Worm (Caenorhabditis elegans) whole organism, young adult: ENCODE data around the gene Y94H6A.3.

ENCODE experiments used
- C06A6.2 ChIP-seq: fragments of 200-800 bp; sonication (Bioruptor generic); conservative IDR thresholded peaks from 2 replicates; pipeline ENCODE4 v1.3.6; 2022; ENCODE audit warnings: missing genetic modification characterization, missing compliant biosample characterization
- C17E4.6 ChIP-seq: fragments of 200-800 bp; sonication (Bioruptor generic); IDR thresholded peaks from 2 replicates; pipeline ENCODE4 v1.3.6; 2022; ENCODE audit warnings: missing genetic modification reagents, missing genetic modification characterization, missing compliant biosample characterization
- D2030.7 ChIP-seq: fragments of 200-800 bp; sonication (Bioruptor generic); IDR thresholded peaks from 2 replicates; pipeline ENCODE4 v1.3.6; 2022; ENCODE audit warnings: missing genetic modification reagents, missing genetic modification characterization, missing compliant biosample characterization
- F10E7.11 ChIP-seq: sonication (generic microtip); optimal IDR thresholded peaks from 2 replicates; lab custom pipeline; 2017; ENCODE audit warnings: mild to moderate bottlenecking, missing genetic modification characterization, moderate library complexity, missing compliant biosample characterization
- F49E8.2 ChIP-seq: sonication (generic microtip); optimal IDR thresholded peaks from 3 replicates; lab custom pipeline; 2017; ENCODE audit warnings: missing genetic modification characterization, mild to moderate bottlenecking, missing compliant biosample characterization, antibody characterized with exemption, moderate library complexity; ENCODE audit not compliant: insufficient read depth
- F52B5.7 ChIP-seq: sonication (generic microtip); optimal IDR thresholded peaks from 2 replicates; lab custom pipeline; 2016; ENCODE audit warnings: mild to moderate bottlenecking, missing genetic modification characterization, missing compliant biosample characterization
- F57C9.4 ChIP-seq: sonication (generic microtip); optimal IDR thresholded peaks from 2 replicates; lab custom pipeline; 2017; ENCODE audit warnings: mild to moderate bottlenecking, missing genetic modification characterization, missing compliant biosample characterization
- Y67H2A.10 ChIP-seq: fragments of 200-800 bp; sonication (Bioruptor generic); conservative IDR thresholded peaks from 2 replicates; pipeline ENCODE4 v1.3.6; 2022; ENCODE audit warnings: missing genetic modification reagents, missing genetic modification characterization, missing compliant biosample characterization
- Y79H2A.3 ChIP-seq: fragments of 200-800 bp; sonication (Bioruptor generic); conservative IDR thresholded peaks from 2 replicates; pipeline ENCODE4 v1.3.6; 2022; ENCODE audit warnings: missing genetic modification reagents, missing genetic modification characterization, missing compliant biosample characterization
- Y95B8A.8 ChIP-seq: fragments of 200-800 bp; sonication (Bioruptor generic); IDR thresholded peaks from 2 replicates; pipeline ENCODE4 v1.3.6; 2022; ENCODE audit warnings: missing genetic modification reagents, missing genetic modification characterization, missing compliant biosample characterization
- akir-1 ChIP-seq: fragments of 200-800 bp; sonication (Bioruptor generic); optimal IDR thresholded peaks from 2 replicates; lab custom pipeline; 2018; ENCODE audit warnings: mild to moderate bottlenecking, missing genetic modification characterization, moderate library complexity, missing compliant biosample characterization
- athp-1 ChIP-seq: sonication (generic microtip); optimal IDR thresholded peaks from 2 replicates; lab custom pipeline; 2017; ENCODE audit warnings: mild to moderate bottlenecking, missing genetic modification characterization, missing compliant biosample characterization
- attf-5 ChIP-seq: fragments of 200-800 bp; sonication (Bioruptor generic); optimal IDR thresholded peaks from 2 replicates; lab custom pipeline; 2018; ENCODE audit warnings: mild to moderate bottlenecking, missing genetic modification characterization, missing compliant biosample characterization
- attf-6 ChIP-seq: fragments of 200-800 bp; sonication (Bioruptor generic); IDR thresholded peaks from 2 replicates; pipeline ENCODE4 v1.3.6; 2022; ENCODE audit warnings: missing genetic modification reagents, missing genetic modification characterization, missing compliant biosample characterization
- cebp-1 ChIP-seq, 2 experiments: fragments of 200-800 bp in 1 of 2; sonication (Bioruptor generic) in 1 of 2; sonication (generic microtip) in 1 of 2; IDR thresholded peaks in 1 of 2; optimal IDR thresholded peaks in 1 of 2; 2 replicates each; pipeline versions ENCODE4 v1.3.6 to Lab custom; 2017 to 2022; ENCODE audit warnings: missing compliant biosample characterization in 2 of 2, missing genetic modification characterization in 2 of 2, mild to moderate bottlenecking in 1 of 2, missing genetic modification reagents in 1 of 2, moderate library complexity in 1 of 2
- cebp-2 ChIP-seq: fragments of 200-800 bp; sonication (Bioruptor generic); IDR thresholded peaks from 2 replicates; pipeline ENCODE4 v1.3.6; 2022; ENCODE audit warnings: missing genetic modification characterization, missing compliant biosample characterization
- ceh-27 ChIP-seq: fragments of 200-800 bp; sonication (Bioruptor generic); optimal IDR thresholded peaks from 2 replicates; lab custom pipeline; 2018; ENCODE audit warnings: mild to moderate bottlenecking, missing genetic modification characterization, moderate library complexity, missing compliant biosample characterization
- ceh-58 ChIP-seq: fragments of 200-800 bp; sonication (Bioruptor generic); IDR thresholded peaks from 2 replicates; pipeline ENCODE4 v1.3.6; 2022; ENCODE audit warnings: missing genetic modification characterization, missing compliant biosample characterization
- ceh-91 ChIP-seq: fragments of 200-800 bp; sonication (Bioruptor generic); IDR thresholded peaks from 2 replicates; pipeline ENCODE4 v1.3.6; 2022; ENCODE audit warnings: missing genetic modification reagents, missing genetic modification characterization, missing compliant biosample characterization
- die-1 ChIP-seq: sonication (generic microtip); optimal IDR thresholded peaks from 2 replicates; lab custom pipeline; 2016; ENCODE audit warnings: missing genotype, mild to moderate bottlenecking, missing genetic modification characterization, missing compliant biosample characterization
- dox-1 ChIP-seq: fragments of 200-800 bp; sonication (Bioruptor generic); IDR thresholded peaks from 2 replicates; pipeline ENCODE4 v1.3.6; 2022; ENCODE audit warnings: missing genetic modification reagents, missing genetic modification characterization, missing compliant biosample characterization
- efl-1 ChIP-seq: fragments of 150-350 bp; optimal IDR thresholded peaks from 2 replicates; lab custom pipeline; 2014; ENCODE audit warnings: missing biosample characterization, missing genetic modification reagents, missing genetic modification characterization
- egl-44 ChIP-seq: fragments of 200-800 bp; sonication (Bioruptor generic); IDR thresholded peaks from 2 replicates; pipeline ENCODE4 v1.3.6; 2022; ENCODE audit warnings: missing genetic modification reagents, missing genetic modification characterization, missing compliant biosample characterization
- ets-4 ChIP-seq: fragments of 200-800 bp; sonication (Bioruptor generic); optimal IDR thresholded peaks from 2 replicates; lab custom pipeline; 2018; ENCODE audit warnings: mild to moderate bottlenecking, missing genetic modification characterization, missing compliant biosample characterization
- fkh-3 ChIP-seq: sonication (generic microtip); optimal IDR thresholded peaks from 2 replicates; lab custom pipeline; 2016; ENCODE audit warnings: mild to moderate bottlenecking, missing genetic modification characterization, missing compliant biosample characterization
- gei-17 ChIP-seq: fragments of 200-800 bp; sonication (Bioruptor generic); optimal IDR thresholded peaks from 2 replicates; lab custom pipeline; 2018; ENCODE audit warnings: mild to moderate bottlenecking, missing genetic modification characterization, missing compliant biosample characterization
- him-1 ChIP-seq: sonication (generic microtip); optimal IDR thresholded peaks from 2 replicates; lab custom pipeline; 2016; ENCODE audit warnings: missing genotype, missing genetic modification reagents, missing genetic modification characterization, missing compliant biosample characterization
- lin-26 ChIP-seq: fragments of 200-800 bp; sonication (Bioruptor generic); IDR thresholded peaks from 2 replicates; pipeline ENCODE4 v1.3.6; 2022; ENCODE audit warnings: missing genetic modification reagents, missing genetic modification characterization, missing compliant biosample characterization
- lsl-1 ChIP-seq: fragments of 200-800 bp; sonication (Bioruptor generic); optimal IDR thresholded peaks from 2 replicates; lab custom pipeline; 2018; ENCODE audit warnings: mild to moderate bottlenecking, missing genetic modification characterization, moderate library complexity, missing compliant biosample characterization
- lsy-27 ChIP-seq: sonication (generic microtip); optimal IDR thresholded peaks from 2 replicates; lab custom pipeline; 2017; ENCODE audit warnings: missing genetic modification characterization, mild to moderate bottlenecking, missing compliant biosample characterization, antibody characterized with exemption, missing genotype, borderline replicate concordance; ENCODE audit not compliant: insufficient read depth
- madf-3 ChIP-seq: fragments of 200-800 bp; sonication (Bioruptor generic); IDR thresholded peaks from 2 replicates; pipeline ENCODE4 v1.3.6; 2022; ENCODE audit warnings: missing genetic modification reagents, missing genetic modification characterization, missing compliant biosample characterization
- mcd-1 ChIP-seq: fragments of 200-800 bp; sonication (Bioruptor generic); IDR thresholded peaks from 2 replicates; pipeline ENCODE4 v1.3.6; 2022; ENCODE audit warnings: missing genetic modification reagents, missing genetic modification characterization, missing compliant biosample characterization
- nfya-1 ChIP-seq: sonication (generic microtip); optimal IDR thresholded peaks from 2 replicates; lab custom pipeline; 2017; ENCODE audit warnings: antibody characterized with exemption, missing compliant biosample characterization, missing genetic modification characterization, borderline replicate concordance; ENCODE audit not compliant: insufficient read depth
- pbrm-1 ChIP-seq: fragments of 200-800 bp; sonication (Bioruptor generic); IDR thresholded peaks from 2 replicates; pipeline ENCODE4 v1.3.6; 2022; ENCODE audit warnings: missing genetic modification reagents, missing genetic modification characterization, missing compliant biosample characterization
- rcor-1 ChIP-seq: fragments of 200-800 bp; sonication (Bioruptor generic); IDR thresholded peaks from 2 replicates; pipeline ENCODE4 v1.3.6; 2022; ENCODE audit warnings: missing genetic modification reagents, missing genetic modification characterization, missing compliant biosample characterization
- snpc-1.3 ChIP-seq: sonication (generic microtip); optimal IDR thresholded peaks from 2 replicates; lab custom pipeline; 2017; ENCODE audit warnings: missing genetic modification characterization, mild to moderate bottlenecking, missing compliant biosample characterization, antibody characterized with exemption, moderate library complexity, missing genotype, missing genetic modification reagents; ENCODE audit not compliant: insufficient read depth
- snpc-3.4 ChIP-seq: sonication (generic microtip); optimal IDR thresholded peaks from 2 replicates; lab custom pipeline; 2017; ENCODE audit warnings: missing genetic modification characterization, mild to moderate bottlenecking, missing compliant biosample characterization, antibody characterized with exemption, moderate library complexity, missing genotype, missing genetic modification reagents
- snpc-4 ChIP-seq, 5 experiments: fragments of 150-350 bp in 1 of 5; sonication (generic microtip) in 4 of 5; optimal IDR thresholded peaks; 2 replicates each; lab custom pipeline; 2014 to 2018; ENCODE audit warnings: missing genetic modification characterization in 5 of 5, missing biosample characterization in 3 of 5, antibody characterized with exemption in 2 of 5, mild to moderate bottlenecking in 2 of 5, missing compliant biosample characterization in 2 of 5, missing genotype in 2 of 5, moderate library complexity in 2 of 5, missing genetic modification reagents in 1 of 5
- tbp1 ChIP-seq: fragments of 200-800 bp; sonication (Bioruptor generic); optimal IDR thresholded peaks from 2 replicates; lab custom pipeline; 2018; ENCODE audit warnings: mild to moderate bottlenecking, missing genetic modification characterization, missing compliant biosample characterization
- ztf-26 ChIP-seq: sonication (generic microtip); optimal IDR thresholded peaks from 2 replicates; lab custom pipeline; 2017; ENCODE audit warnings: missing genetic modification characterization, missing compliant biosample characterization

Y94H6A.3 gene

ce11 chrIV:2628171-2628570 is 48.1 kb upstream of the Y94H6A.3 start, which contains the start of gene ngn-1:
TSS of gene ngn-1 (minus strand) at chrIV:2628271.
- TF ChIP-seq F52B5.7 (tag; lab: Kevin White, UChicago) (no peak), D2030.7 (GFP tag; lab: Robert Waterston, UW) (no peak), ceh-58 (GFP tag; lab: Robert Waterston, UW) (no peak), die-1 (tag; lab: Kevin White, UChicago) (no peak), lsl-1 (no peak), Y79H2A.3 (GFP tag; lab: Robert Waterston, UW) (no peak), lsy-27 (tag; lab: Kevin White, UChicago) (no peak), rcor-1 (GFP tag; lab: Robert Waterston, UW) (no peak), akir-1 (GFP tag; lab: Kevin White, UChicago) (no peak)

DNA sequence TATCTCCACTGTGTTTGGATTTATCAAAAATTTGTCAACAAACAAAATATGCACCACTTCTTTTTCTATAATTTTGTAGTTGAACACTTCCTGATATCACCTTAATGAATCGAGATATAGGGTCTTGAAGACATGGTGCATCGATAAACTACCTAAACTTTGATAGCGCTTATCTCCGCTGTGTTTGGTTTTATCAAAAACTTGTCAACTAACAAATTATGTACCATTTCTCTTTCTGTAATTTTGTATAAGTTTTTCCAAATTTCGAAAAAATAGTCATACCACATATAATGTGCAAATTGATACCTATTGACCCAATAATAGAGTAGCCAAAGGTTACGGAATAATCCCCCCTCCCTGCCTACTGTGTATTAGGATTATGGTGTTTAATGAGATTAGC is 46.2 kb upstream of the Y94H6A.3 start:
- no peak for TF ChIP-seq gei-17
- no peak for TF ChIP-seq attf-6 (GFP tag; lab: Robert Waterston, UW)
- no peak for TF ChIP-seq fkh-3 (tag; lab: Kevin White, UChicago)
- TF ChIP-seq F57C9.4 (tag; lab: Kevin White, UChicago): no peak
- no peak for TF ChIP-seq ets-4 (GFP tag; lab: Kevin White, UChicago)
- TF ChIP-seq C06A6.2 (GFP tag; lab: Robert Waterston, UW): no peak
- no peak for TF ChIP-seq madf-3 (GFP tag; lab: Robert Waterston, UW)
- no peak for TF ChIP-seq him-1 (tag; lab: Kevin White, UChicago)
- TF ChIP-seq nfya-1: no peak
- no peak for TF ChIP-seq ceh-27
- no peak for TF ChIP-seq F10E7.11 (tag; lab: Kevin White, UChicago)
- TF ChIP-seq snpc-1.3 (tag; lab: Kevin White, UChicago): no peak

DNA sequence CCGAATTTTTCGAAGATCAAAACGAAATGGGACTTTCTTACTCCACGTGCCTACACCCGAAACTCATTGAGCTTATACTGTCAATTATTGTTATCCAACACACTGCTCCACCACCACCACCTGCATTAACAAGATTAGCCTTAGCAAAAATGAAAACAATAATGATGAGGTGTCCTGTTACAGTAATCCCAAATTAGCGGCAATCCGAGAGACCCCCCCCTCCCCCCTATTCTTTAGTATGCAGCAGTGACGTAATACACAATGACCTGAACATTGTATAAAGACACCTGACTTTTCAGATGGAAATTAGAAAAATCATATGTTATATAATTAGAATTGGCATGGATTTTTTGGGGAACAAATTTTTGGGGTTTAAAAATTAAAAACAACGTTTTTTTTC is 41.3 kb upstream of the Y94H6A.3 start:
- no peak for TF ChIP-seq C06A6.2 (GFP tag; lab: Robert Waterston, UW)

DNA sequence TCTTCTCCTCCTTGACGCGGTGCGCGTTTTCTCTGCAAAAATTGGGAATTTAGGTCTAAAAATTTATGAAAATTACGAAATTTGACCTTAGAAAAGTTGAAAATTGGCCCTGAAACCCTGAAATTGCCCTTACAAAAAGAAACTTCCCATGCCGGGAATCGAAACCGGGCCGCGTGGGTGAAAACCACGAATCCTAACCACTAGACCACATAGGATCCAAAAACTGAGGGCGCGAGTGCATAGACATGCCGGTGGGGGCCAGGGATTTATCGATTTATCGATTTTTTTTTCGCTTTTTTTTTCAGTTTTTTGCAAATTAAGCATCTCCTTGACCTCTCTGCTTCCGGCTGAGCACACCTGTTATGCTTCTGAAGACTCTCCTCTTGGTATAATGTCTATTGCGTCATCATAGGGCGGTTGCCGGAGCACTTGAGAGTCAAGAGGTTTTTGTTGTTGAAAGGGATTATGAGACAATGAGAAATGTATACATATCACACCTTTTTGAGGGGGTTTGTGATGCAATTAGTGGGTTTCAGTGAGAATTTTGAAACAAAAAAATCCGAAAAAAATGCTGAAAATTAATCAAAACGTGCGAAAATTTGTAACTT is 36.5 kb upstream of the Y94H6A.3 start:
- TF ChIP-seq cebp-1 (GFP tag; IDR thresholded peaks at IDR 0.05; lab: Robert Waterston, UW): no peak
- peak; percentile 77 for TF ChIP-seq cebp-1 (tag; optimal IDR thresholded peaks at IDR 0.05; lab: Kevin White, UChicago)
- peak; percentile 70 for TF ChIP-seq F49E8.2 (tag; lab: Kevin White, UChicago)
- TF ChIP-seq mcd-1 (GFP tag; lab: Robert Waterston, UW): peak; percentile 71
- TF ChIP-seq pbrm-1 (GFP tag; lab: Robert Waterston, UW): 0 out of 2 replicates have a peak, but pooled peaks have one; percentile 8
- peak; percentile 66 for TF ChIP-seq athp-1 (tag; lab: Kevin White, UChicago)
- TF ChIP-seq snpc-3.4 (tag; lab: Kevin White, UChicago): peak; percentile 42
- TF ChIP-seq Y95B8A.8 (GFP tag; lab: Robert Waterston, UW): no peak
- peak; percentile 46; the same call in 1 of the 2 replicates for TF ChIP-seq Y67H2A.10 (GFP tag; lab: Robert Waterston, UW)
- no peak for TF ChIP-seq C17E4.6 (GFP tag; lab: Robert Waterston, UW)
- TF ChIP-seq ceh-91: peak; percentile 36; the same call in 1 of the 2 replicates
- TF ChIP-seq tbp1 (GFP tag; lab: Kevin White, UChicago): peak; percentile 97
- TF ChIP-seq ceh-58 (GFP tag; lab: Robert Waterston, UW): 0 out of 2 replicates have a peak, but pooled peaks have one; percentile 30
- TF ChIP-seq attf-5 (GFP tag; lab: Kevin White, UChicago): peak; percentile 54
- TF ChIP-seq cebp-2 (GFP tag; lab: Robert Waterston, UW): peak; percentile 79; the same call in 1 of the 2 replicates
- TF ChIP-seq snpc-4 (GFP tag; optimal IDR thresholded peaks at IDR 0.05; lab: Kevin White, UChicago): no peak
- peak in 3 of 4 experiments; percentile 9 to 54 (median 10) for TF ChIP-seq snpc-4 (tag; optimal IDR thresholded peaks at IDR 0.05; lab: Kevin White, UChicago)
- peak; percentile 83 for TF ChIP-seq lin-26 (GFP tag; lab: Robert Waterston, UW)
- TF ChIP-seq F52B5.7 (tag; lab: Kevin White, UChicago): peak; percentile 48
- no peak for TF ChIP-seq efl-1 (GFP tag; lab: Kevin White, UChicago)
- TF ChIP-seq egl-44 (GFP tag; lab: Robert Waterston, UW): peak; percentile 58; the same call in 1 of the 2 replicates
- TF ChIP-seq lsl-1: peak; percentile 19
- TF ChIP-seq dox-1 (GFP tag; lab: Robert Waterston, UW): peak; percentile 79
- peak; percentile 15 for TF ChIP-seq ztf-26 (tag; lab: Kevin White, UChicago)
